Worm (Caenorhabditis elegans) whole organism, L3 larva: ENCODE results near the gene F59B1.6.

ENCODE experiments used
- aly-2 ChIP-seq: fragments of 150-350 bp; optimal IDR thresholded peaks from 2 replicates; lab custom pipeline; 2014; ENCODE audit warnings: missing biosample characterization, missing genetic modification characterization
- ama-1 ChIP-seq: fragments of 150-350 bp; optimal IDR thresholded peaks from 2 replicates; lab custom pipeline; 2018
- ceh-16 ChIP-seq: sonication (generic microtip); optimal IDR thresholded peaks from 2 replicates; lab custom pipeline; 2017; ENCODE audit warnings: missing biosample characterization, missing genetic modification characterization
- ceh-9 ChIP-seq: sonication (generic microtip); optimal IDR thresholded peaks from 2 replicates; lab custom pipeline; 2018; ENCODE audit warnings: missing biosample characterization, missing genetic modification characterization
- elt-3 ChIP-seq, 3 experiments: fragments of 150-350 bp in 1 of 3; sonication (generic microtip) in 2 of 3; optimal IDR thresholded peaks; 2 replicates in 2 of 3; 4 replicates in 1 of 3; lab custom pipeline; 2014 to 2017; ENCODE audit warnings: missing biosample characterization in 3 of 3, missing genetic modification characterization in 3 of 3
- lin-39 ChIP-seq: fragments of 150-350 bp; optimal IDR thresholded peaks from 2 replicates; lab custom pipeline; 2018; ENCODE audit warnings: missing biosample characterization, missing genetic modification reagents, missing genetic modification characterization
- mml-1 ChIP-seq: fragments of 150-350 bp; sonication (generic microtip); optimal IDR thresholded peaks from 3 replicates; lab custom pipeline; 2014; ENCODE audit warnings: missing biosample characterization, missing genetic modification characterization
- nhr-11 ChIP-seq: fragments of 150-350 bp; optimal IDR thresholded peaks from 2 replicates; lab custom pipeline; 2014; ENCODE audit warnings: missing biosample characterization, missing genetic modification characterization
- nhr-12 ChIP-seq: fragments of 150-350 bp; optimal IDR thresholded peaks from 2 replicates; lab custom pipeline; 2014; ENCODE audit warnings: missing biosample characterization, missing genetic modification characterization
- nhr-76 ChIP-seq: fragments of 150-350 bp; sonication (generic microtip); optimal IDR thresholded peaks from 5 replicates; lab custom pipeline; 2014; ENCODE audit warnings: missing biosample characterization, missing genetic modification characterization
- snpc-4 ChIP-seq: fragments of 150-350 bp; optimal IDR thresholded peaks from 2 replicates; lab custom pipeline; 2014; ENCODE audit warnings: missing biosample characterization, missing genetic modification characterization
- unc-39 ChIP-seq: sonication (generic microtip); optimal IDR thresholded peaks from 4 replicates; lab custom pipeline; 2017; ENCODE audit warnings: missing biosample characterization, missing genetic modification characterization

ce11 chrV:3587633-3588032 lies 43.9 kb downstream of the F59B1.6 start:
- TF ChIP-seq nhr-76 (tag; lab: Kevin White, UChicago) (no peak), nhr-12 (tag; lab: Kevin White, UChicago) (no peak), elt-3 (tag; optimal IDR thresholded peaks at IDR 0.05; lab: Kevin White, UChicago) (no peak), ama-1 (no peak), mml-1 (no peak), snpc-4 (no peak), unc-39 (tag; lab: Kevin White, UChicago) (no peak), lin-39 (no peak), ceh-9 (tag; lab: Kevin White, UChicago) (no peak), nhr-11 (tag; lab: Kevin White, UChicago) (no peak), ceh-16 (tag; lab: Kevin White, UChicago) (no peak), aly-2 (tag; lab: Kevin White, UChicago) (no peak)
